Worm (Caenorhabditis elegans) whole organism, late embryonic: Measurements from ENCODE around the gene srgp-1.

Experiments used
- C08G9.2 ChIP-seq: sonication (generic microtip); optimal IDR thresholded peaks from 2 replicates; lab custom pipeline; 2016; ENCODE audit warnings: mild to moderate bottlenecking, missing genetic modification characterization, moderate library complexity, missing compliant biosample characterization
- C38D4.7 ChIP-seq: fragments of 200-800 bp; sonication (Bioruptor generic); optimal IDR thresholded peaks from 2 replicates; lab custom pipeline; 2018; ENCODE audit warnings: mild to moderate bottlenecking, missing genetic modification characterization, moderate library complexity, missing compliant biosample characterization
- Y22D7AL.16 ChIP-seq: sonication (generic microtip); optimal IDR thresholded peaks from 2 replicates; lab custom pipeline; 2016; ENCODE audit warnings: missing genetic modification characterization, missing compliant biosample characterization
- ahr-1 ChIP-seq: sonication (generic microtip); optimal IDR thresholded peaks from 2 replicates; lab custom pipeline; 2016; ENCODE audit warnings: missing genetic modification characterization, missing compliant biosample characterization
- ceh-18 ChIP-seq: sonication (generic microtip); optimal IDR thresholded peaks from 2 replicates; lab custom pipeline; 2016; ENCODE audit warnings: missing genetic modification characterization, missing compliant biosample characterization
- ceh-19 ChIP-seq: fragments of 200-800 bp; sonication (Bioruptor generic); optimal IDR thresholded peaks from 2 replicates; lab custom pipeline; 2018; ENCODE audit warnings: mild to moderate bottlenecking, missing genetic modification characterization, missing compliant biosample characterization
- ceh-2 ChIP-seq: sonication (generic microtip); optimal IDR thresholded peaks from 2 replicates; lab custom pipeline; 2016; ENCODE audit warnings: missing genotype, missing genetic modification characterization, missing compliant biosample characterization
- ceh-22 ChIP-seq: sonication (generic microtip); optimal IDR thresholded peaks from 2 replicates; lab custom pipeline; 2017; ENCODE audit warnings: missing biosample characterization, missing genetic modification characterization
- ceh-24 ChIP-seq: sonication (generic microtip); optimal IDR thresholded peaks from 2 replicates; lab custom pipeline; 2016; ENCODE audit warnings: mild to moderate bottlenecking, missing genetic modification characterization, missing compliant biosample characterization
- ceh-30 ChIP-seq: fragments of 150-350 bp; optimal IDR thresholded peaks from 2 replicates; lab custom pipeline; 2014; ENCODE audit warnings: missing biosample characterization, missing genetic modification characterization
- ceh-31 ChIP-seq: sonication (generic microtip); optimal IDR thresholded peaks from 2 replicates; lab custom pipeline; 2016; ENCODE audit warnings: missing genetic modification characterization, missing compliant biosample characterization
- ceh-45 ChIP-seq: fragments of 200-800 bp; sonication (Bioruptor generic); IDR thresholded peaks from 2 replicates; pipeline ENCODE4 v1.3.6; 2022; ENCODE audit warnings: missing genetic modification reagents, missing genetic modification characterization, missing compliant biosample characterization
- ceh-9 ChIP-seq: sonication (generic microtip); optimal IDR thresholded peaks from 2 replicates; lab custom pipeline; 2016; ENCODE audit warnings: mild to moderate bottlenecking, missing genetic modification characterization, inconsistent platforms, missing compliant biosample characterization
- che-1 ChIP-seq: sonication (generic microtip); optimal IDR thresholded peaks from 2 replicates; lab custom pipeline; 2016; ENCODE audit warnings: mild to moderate bottlenecking, missing genetic modification characterization, missing compliant biosample characterization
- ets-4 ChIP-seq: sonication (generic microtip); optimal IDR thresholded peaks from 2 replicates; lab custom pipeline; 2016; ENCODE audit warnings: missing genetic modification characterization, missing compliant biosample characterization
- fkh-10 ChIP-seq: fragments of 150-350 bp; optimal IDR thresholded peaks from 2 replicates; lab custom pipeline; 2014; ENCODE audit warnings: missing biosample characterization, missing genetic modification reagents, missing genetic modification characterization
- fkh-6 ChIP-seq: sonication (generic microtip); optimal IDR thresholded peaks from 2 replicates; lab custom pipeline; 2016; ENCODE audit warnings: missing genetic modification characterization, missing compliant biosample characterization
- hlh-13 ChIP-seq: fragments of 200-800 bp; sonication (Bioruptor generic); optimal IDR thresholded peaks from 2 replicates; lab custom pipeline; 2018; ENCODE audit warnings: mild to moderate bottlenecking, missing genetic modification characterization, missing compliant biosample characterization
- hlh-15 ChIP-seq: sonication (generic microtip); optimal IDR thresholded peaks from 2 replicates; lab custom pipeline; 2016; ENCODE audit warnings: missing genetic modification characterization, missing compliant biosample characterization
- hlh-6 ChIP-seq: sonication (generic microtip); optimal IDR thresholded peaks from 2 replicates; lab custom pipeline; 2016; ENCODE audit warnings: missing genotype, missing genetic modification characterization, missing compliant biosample characterization
- hlh-8 ChIP-seq: sonication (generic microtip); optimal IDR thresholded peaks from 2 replicates; lab custom pipeline; 2016; ENCODE audit warnings: missing genotype, missing genetic modification characterization, missing compliant biosample characterization
- lin-11 ChIP-seq: fragments of 200-800 bp; sonication (Bioruptor generic); optimal IDR thresholded peaks from 2 replicates; lab custom pipeline; 2018; ENCODE audit warnings: mild to moderate bottlenecking, missing genetic modification characterization, missing compliant biosample characterization
- madf-2 ChIP-seq: sonication (generic microtip); optimal IDR thresholded peaks from 2 replicates; lab custom pipeline; 2017; ENCODE audit warnings: missing genetic modification characterization, missing compliant biosample characterization
- mec-3 ChIP-seq: sonication (generic microtip); optimal IDR thresholded peaks from 2 replicates; lab custom pipeline; 2016; ENCODE audit warnings: borderline replicate concordance, missing genetic modification characterization, missing compliant biosample characterization
- pha-2 ChIP-seq: sonication (generic microtip); optimal IDR thresholded peaks from 2 replicates; lab custom pipeline; 2017; ENCODE audit warnings: mild to moderate bottlenecking, missing genetic modification characterization, missing compliant biosample characterization
- pha-4 ChIP-seq: fragments of 150-350 bp; optimal IDR thresholded peaks from 2 replicates; lab custom pipeline; 2018; ENCODE audit warnings: missing biosample characterization, missing genetic modification reagents, missing genetic modification characterization
- pqm-1 ChIP-seq: sonication (generic microtip); optimal IDR thresholded peaks from 2 replicates; lab custom pipeline; 2016; ENCODE audit warnings: missing genetic modification characterization, missing compliant biosample characterization
- pros-1 ChIP-seq: fragments of 150-350 bp; optimal IDR thresholded peaks from 2 replicates; lab custom pipeline; 2014; ENCODE audit warnings: missing biosample characterization, missing genetic modification reagents, missing genetic modification characterization
- rnt-1 ChIP-seq: sonication (generic microtip); optimal IDR thresholded peaks from 2 replicates; lab custom pipeline; 2016; ENCODE audit warnings: missing genetic modification characterization, missing compliant biosample characterization
- sdc-2 ChIP-seq: sonication (generic microtip); optimal IDR thresholded peaks from 2 replicates; lab custom pipeline; 2016; ENCODE audit warnings: missing genotype, missing genetic modification characterization, missing compliant biosample characterization
- sox-2 ChIP-seq: fragments of 200-800 bp; sonication (Bioruptor generic); IDR thresholded peaks from 2 replicates; pipeline ENCODE4 v1.3.6; 2022; ENCODE audit warnings: missing genetic modification reagents, missing genetic modification characterization, missing compliant biosample characterization
- sox-4 ChIP-seq: sonication (generic microtip); optimal IDR thresholded peaks from 2 replicates; lab custom pipeline; 2017; ENCODE audit warnings: mild to moderate bottlenecking, missing genetic modification characterization, inconsistent platforms, missing compliant biosample characterization
- tbx-2 ChIP-seq: sonication (generic microtip); optimal IDR thresholded peaks from 2 replicates; lab custom pipeline; 2016; ENCODE audit warnings: missing genetic modification characterization, missing compliant biosample characterization
- tbx-7 ChIP-seq: sonication (generic microtip); optimal IDR thresholded peaks from 2 replicates; lab custom pipeline; 2016; ENCODE audit warnings: missing genotype, missing genetic modification characterization, missing compliant biosample characterization
- unc-3 ChIP-seq, 2 experiments: fragments of 200-800 bp in 1 of 2; sonication (Bioruptor generic) in 1 of 2; sonication (generic microtip) in 1 of 2; conservative IDR thresholded peaks in 1 of 2; optimal IDR thresholded peaks in 1 of 2; 2 replicates each; pipeline versions ENCODE4 v1.3.6 to Lab custom; 2016 to 2022; ENCODE audit warnings: missing compliant biosample characterization in 2 of 2, missing genetic modification characterization in 2 of 2, missing genetic modification reagents in 1 of 2
- unc-42 ChIP-seq: sonication (generic microtip); optimal IDR thresholded peaks from 2 replicates; lab custom pipeline; 2016; ENCODE audit warnings: missing genotype, missing genetic modification characterization, missing compliant biosample characterization

The srgp-1 gene

DNA sequence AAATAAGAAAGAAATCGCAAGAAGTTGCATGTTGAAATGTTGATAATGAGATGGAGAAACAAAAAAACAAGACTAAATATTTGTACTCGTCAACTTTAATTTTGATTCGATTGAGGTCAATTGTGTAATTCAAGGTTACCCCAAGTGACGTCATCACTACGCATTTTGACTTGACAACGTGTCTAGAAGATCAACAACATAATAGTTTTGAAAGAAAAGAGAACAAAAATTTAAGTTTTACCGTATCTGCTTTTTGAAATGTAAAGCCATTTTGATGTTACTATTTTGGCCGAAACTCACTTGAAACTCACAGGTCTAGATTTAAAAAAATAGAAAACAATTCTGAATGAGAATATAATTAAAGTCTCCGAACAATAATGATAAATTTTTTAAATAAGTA is 50.6 kb downstream of the srgp-1 start, which contains the start of gene dsl-5:
dsl-5 (minus strand) TSS at position 101 of the 400 bp plus-strand sequence.
- TF ChIP-seq sox-4 (tag; lab: Kevin White, UChicago), result no peak
- no peak for TF ChIP-seq unc-42 (tag; lab: Kevin White, UChicago)
- TF ChIP-seq sox-2, result no peak

ce11 chrIV:11622336-11622735 is 52.0 kb downstream of the srgp-1 start:
- TF ChIP-seq tbx-2 (no peak), hlh-15 (tag; lab: Kevin White, UChicago) (no peak), fkh-6 (tag; lab: Kevin White, UChicago) (no peak), Y22D7AL.16 (no peak), ets-4 (tag; lab: Kevin White, UChicago) (no peak), pha-4 (no peak), pros-1 (tag; lab: Kevin White, UChicago) (no peak)

ce11 chrIV:11623060-11623459 is 52.8 kb downstream of the srgp-1 start, which contains the start of gene lys-4:
Gene lys-4, minus strand, starts transcription at chrIV:11623174.
- TF ChIP-seq ceh-19 (GFP tag; lab: Kevin White, UChicago) (no peak), pha-2 (tag; lab: Kevin White, UChicago) (no peak), rnt-1 (no peak), ceh-45 (GFP tag; lab: Robert Waterston, UW) (no peak), unc-3 (GFP tag; conservative IDR thresholded peaks at IDR 0.05; lab: Robert Waterston, UW) (no peak), unc-3 (tag; optimal IDR thresholded peaks at IDR 0.05; lab: Kevin White, UChicago) (no peak), pqm-1 (no peak), hlh-8 (tag; lab: Kevin White, UChicago) (no peak), ceh-30 (tag; lab: Kevin White, UChicago) (no peak), ceh-9 (tag; lab: Kevin White, UChicago) (no peak), ahr-1 (tag; lab: Kevin White, UChicago) (no peak), ceh-2 (tag; lab: Kevin White, UChicago) (no peak), pros-1 (tag; lab: Kevin White, UChicago) (no peak), ceh-24 (tag; lab: Kevin White, UChicago) (no peak), lin-11 (tag; lab: Kevin White, UChicago) (no peak), tbx-7 (no peak), C38D4.7 (GFP tag; lab: Kevin White, UChicago) (no peak)

ce11 chrIV:11623759-11624287 is 53.5 kb downstream of the srgp-1 start:
- no peak for TF ChIP-seq sdc-2 (tag; lab: Kevin White, UChicago)
- no peak for TF ChIP-seq ceh-18
- TF ChIP-seq hlh-13, result no peak
- TF ChIP-seq, all 69 proteins: peak for 0

DNA sequence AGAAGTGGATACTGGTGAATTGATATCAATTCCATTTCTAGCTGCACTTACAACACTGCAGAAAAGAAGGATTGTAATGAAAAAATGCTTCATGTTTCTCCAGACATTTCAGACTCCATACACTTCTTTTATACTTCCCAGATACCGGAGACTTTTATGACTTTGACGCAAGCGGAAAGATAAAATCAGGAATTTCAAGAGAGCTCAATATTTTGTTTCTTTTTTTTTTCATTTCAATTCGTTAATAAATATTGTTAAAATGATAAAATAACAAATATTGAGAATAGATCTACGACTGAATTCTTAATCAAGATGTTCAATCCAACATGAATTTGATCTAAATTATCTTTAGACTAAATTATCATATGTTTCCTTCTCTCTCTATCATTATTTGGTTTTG is 55.2 kb downstream of the srgp-1 start, which contains the start of gene lys-5:
lys-5 (minus strand) TSS at position 101 of the 400 bp plus-strand sequence.
- TF ChIP-seq C08G9.2 (tag; lab: Kevin White, UChicago) (no peak), mec-3 (tag; lab: Kevin White, UChicago) (no peak), ceh-19 (GFP tag; lab: Kevin White, UChicago) (no peak), che-1 (no peak), madf-2 (tag; lab: Kevin White, UChicago) (no peak), hlh-13 (no peak), ceh-31 (tag; lab: Kevin White, UChicago) (no peak), hlh-6 (no peak), ceh-24 (tag; lab: Kevin White, UChicago) (no peak), tbx-2 (no peak), C38D4.7 (GFP tag; lab: Kevin White, UChicago) (no peak), fkh-10 (GFP tag; lab: Kevin White, UChicago) (no peak), ceh-2 (tag; lab: Kevin White, UChicago) (no peak), sdc-2 (tag; lab: Kevin White, UChicago) (no peak), ceh-22 (no peak)
- TF ChIP-seq, all 69 proteins: peak for 0
